Fruit fly (Drosophila melanogaster) whole organism, embryonic: ENCODE data around the gene CG14352.

Experiments used
- Adf1 ChIP-seq: fragments of 200-800 bp; sonication (Bioruptor generic); IDR thresholded peaks from 2 replicates; pipeline ENCODE4 v1.3.6; 2022; ENCODE audit warnings: missing biosample characterization, missing genetic modification characterization
- Asciz ChIP-seq: fragments of 200-800 bp; sonication (Bioruptor generic); optimal IDR thresholded peaks from 2 replicates; lab custom pipeline; 2017; ENCODE audit warnings: missing biosample characterization, mild to moderate bottlenecking, missing genetic modification characterization, missing genetic modification reagents
- CG10979 ChIP-seq: fragments of 200-800 bp; sonication (Bioruptor generic); optimal IDR thresholded peaks from 2 replicates; lab custom pipeline; 2018; ENCODE audit warnings: missing biosample characterization, mild to moderate bottlenecking, missing genetic modification characterization, moderate library complexity
- CG11093 ChIP-seq: fragments of 200-800 bp; sonication (Bioruptor generic); IDR thresholded peaks from 3 replicates; pipeline ENCODE4 v1.3.6; 2022; ENCODE audit warnings: missing biosample characterization, missing genetic modification characterization
- CG12391 ChIP-seq: fragments of 200-800 bp; sonication (Bioruptor generic); optimal IDR thresholded peaks from 3 replicates; lab custom pipeline; 2018; ENCODE audit warnings: missing biosample characterization, mild to moderate bottlenecking, missing genetic modification characterization, moderate library complexity
- CG14014 ChIP-seq: fragments of 200-800 bp; sonication (Bioruptor generic); IDR thresholded peaks from 2 replicates; pipeline ENCODE4 v1.3.6; 2022; ENCODE audit warnings: missing biosample characterization, missing genetic modification characterization
- CG1529 ChIP-seq: fragments of 200-800 bp; sonication (Bioruptor generic); optimal IDR thresholded peaks from 3 replicates; lab custom pipeline; 2018; ENCODE audit warnings: missing biosample characterization, missing genetic modification characterization
- CG1603 ChIP-seq: fragments of 200-800 bp; sonication (Bioruptor generic); optimal IDR thresholded peaks from 2 replicates; lab custom pipeline; 2019; ENCODE audit warnings: missing biosample characterization, mild to moderate bottlenecking, missing genetic modification characterization, moderate library complexity
- CG16815 ChIP-seq: fragments of 200-800 bp; sonication (Bioruptor generic); optimal IDR thresholded peaks from 3 replicates; lab custom pipeline; 2017; ENCODE audit warnings: missing biosample characterization, mild to moderate bottlenecking, missing genetic modification characterization
- CG16863 ChIP-seq: fragments of 200-800 bp; sonication (Bioruptor generic); optimal IDR thresholded peaks from 3 replicates; lab custom pipeline; 2016; ENCODE audit warnings: missing biosample characterization, missing genetic modification characterization
- CG17328 ChIP-seq: fragments of 200-800 bp; sonication (Bioruptor generic); IDR thresholded peaks from 2 replicates; pipeline ENCODE4 v1.3.6; 2022; ENCODE audit warnings: missing biosample characterization, missing genetic modification characterization
- CG17359 ChIP-seq: fragments of 200-800 bp; sonication (Bioruptor generic); optimal IDR thresholded peaks from 3 replicates; lab custom pipeline; 2018; ENCODE audit warnings: missing biosample characterization, mild to moderate bottlenecking, missing genetic modification characterization, moderate library complexity
- CG17829 ChIP-seq: fragments of 200-800 bp; optimal IDR thresholded peaks from 2 replicates; lab custom pipeline; 2019; ENCODE audit warnings: missing biosample characterization, mild to moderate bottlenecking, missing genetic modification characterization, moderate library complexity
- CG18262 ChIP-seq: fragments of 200-800 bp; optimal IDR thresholded peaks from 3 replicates; lab custom pipeline; 2019; ENCODE audit warnings: missing biosample characterization, mild to moderate bottlenecking, missing genetic modification characterization, moderate library complexity
- CG2678 ChIP-seq: fragments of 200-800 bp; sonication (Bioruptor generic); optimal IDR thresholded peaks from 3 replicates; lab custom pipeline; 2019; ENCODE audit warnings: missing biosample characterization, mild to moderate bottlenecking, missing genetic modification characterization, moderate library complexity
- CG2712 ChIP-seq: fragments of 200-800 bp; optimal IDR thresholded peaks from 3 replicates; lab custom pipeline; 2019; ENCODE audit warnings: missing biosample characterization, mild to moderate bottlenecking, missing genetic modification characterization, moderate library complexity
- CG30403 ChIP-seq: fragments of 200-800 bp; sonication (Bioruptor generic); optimal IDR thresholded peaks from 3 replicates; lab custom pipeline; 2016; ENCODE audit warnings: missing biosample characterization, missing genetic modification characterization
- CG31365 ChIP-seq: fragments of 200-800 bp; sonication (Bioruptor generic); optimal IDR thresholded peaks from 2 replicates; lab custom pipeline; 2018; ENCODE audit warnings: missing biosample characterization, mild to moderate bottlenecking, missing genetic modification characterization
- CG3163 ChIP-seq: fragments of 200-800 bp; sonication (Bioruptor generic); optimal IDR thresholded peaks from 3 replicates; lab custom pipeline; 2016; ENCODE audit warnings: missing biosample characterization, missing genetic modification characterization
- CG3407 ChIP-seq: fragments of 200-800 bp; sonication (Bioruptor generic); optimal IDR thresholded peaks from 2 replicates; lab custom pipeline; 2018; ENCODE audit warnings: missing biosample characterization, mild to moderate bottlenecking, missing genetic modification characterization
- CG4820 ChIP-seq: fragments of 200-800 bp; sonication (Bioruptor generic); optimal IDR thresholded peaks from 3 replicates; lab custom pipeline; 2016; ENCODE audit warnings: missing biosample characterization, missing genetic modification characterization
- CG6689 ChIP-seq: fragments of 200-800 bp; sonication (Bioruptor generic); IDR thresholded peaks from 2 replicates; pipeline ENCODE4 v1.3.6; 2022; ENCODE audit warnings: missing biosample characterization, missing genetic modification characterization
- CG7556 ChIP-seq: fragments of 200-800 bp; sonication (Bioruptor generic); optimal IDR thresholded peaks from 2 replicates; lab custom pipeline; 2017; ENCODE audit warnings: missing biosample characterization, mild to moderate bottlenecking, missing genetic modification characterization
- CG8388 ChIP-seq: fragments of 200-800 bp; sonication (Bioruptor generic); optimal IDR thresholded peaks from 2 replicates; lab custom pipeline; 2019; ENCODE audit warnings: missing biosample characterization, mild to moderate bottlenecking, missing genetic modification characterization, moderate library complexity
- CG8924 ChIP-seq: fragments of 200-800 bp; optimal IDR thresholded peaks from 3 replicates; lab custom pipeline; 2019; ENCODE audit warnings: missing biosample characterization, mild to moderate bottlenecking, missing genetic modification characterization, moderate library complexity
- D19A ChIP-seq: fragments of 200-800 bp; optimal IDR thresholded peaks from 3 replicates; lab custom pipeline; 2019; ENCODE audit warnings: missing biosample characterization, mild to moderate bottlenecking, missing genetic modification characterization, moderate library complexity
- Hr51 ChIP-seq, 2 experiments: fragments of 200-800 bp; sonication (Bioruptor generic); optimal IDR thresholded peaks; 2 replicates in 1 of 2; 3 replicates in 1 of 2; lab custom pipeline; 2016 to 2018; ENCODE audit warnings: missing biosample characterization in 2 of 2, missing genetic modification characterization in 2 of 2, mild to moderate bottlenecking in 1 of 2, moderate library complexity in 1 of 2
- Med ChIP-seq: fragments of 200-800 bp; sonication (Bioruptor generic); peaks from one replicate; lab custom pipeline; 2016; ENCODE audit warnings: missing biosample characterization, missing genetic modification characterization, mild to moderate bottlenecking, inconsistent platforms, moderate library complexity
- Oli ChIP-seq: fragments of 200-800 bp; sonication (Bioruptor generic); optimal IDR thresholded peaks from 2 replicates; lab custom pipeline; 2018; ENCODE audit warnings: missing biosample characterization, mild to moderate bottlenecking, missing genetic modification characterization, moderate library complexity
- Sox100B ChIP-seq: fragments of 200-800 bp; sonication (Bioruptor generic); optimal IDR thresholded peaks from 3 replicates; lab custom pipeline; 2018; ENCODE audit warnings: missing biosample characterization, mild to moderate bottlenecking, missing genetic modification characterization
- Sox102F ChIP-seq: fragments of 200-800 bp; sonication (Bioruptor generic); optimal IDR thresholded peaks from 2 replicates; lab custom pipeline; 2018; ENCODE audit warnings: missing biosample characterization, mild to moderate bottlenecking, missing genetic modification characterization, moderate library complexity
- Sry-β ChIP-seq: fragments of 200-800 bp; sonication (Bioruptor generic); optimal IDR thresholded peaks from 2 replicates; lab custom pipeline; 2018; ENCODE audit warnings: missing biosample characterization, mild to moderate bottlenecking, missing genetic modification characterization, moderate library complexity
- ap ChIP-seq: fragments of 200-800 bp; sonication (Bioruptor generic); IDR thresholded peaks from 2 replicates; pipeline ENCODE4 v1.3.6; 2022; ENCODE audit warnings: missing biosample characterization, missing genetic modification characterization
- bsh ChIP-seq, 2 experiments: fragments of 200-800 bp; sonication (Bioruptor generic); optimal IDR thresholded peaks; 2 replicates each; lab custom pipeline; 2017 to 2018; ENCODE audit warnings: mild to moderate bottlenecking in 2 of 2, missing biosample characterization in 2 of 2, missing genetic modification characterization in 2 of 2, moderate library complexity in 1 of 2
- dpn ChIP-seq, 2 experiments: fragments of 200-800 bp; sonication (Bioruptor generic); optimal IDR thresholded peaks; 3 replicates each; lab custom pipeline; 2016; ENCODE audit warnings: missing biosample characterization in 2 of 2, missing genetic modification characterization in 2 of 2
- eve ChIP-seq, 2 experiments: fragments of >200 bp; optimal IDR thresholded peaks; 2 replicates each; lab custom pipeline; 2017; ENCODE audit warnings: missing biosample characterization in 2 of 2, missing genetic modification characterization in 2 of 2
- gem ChIP-seq: fragments of 200-800 bp; sonication (Bioruptor generic); optimal IDR thresholded peaks from 2 replicates; lab custom pipeline; 2019; ENCODE audit warnings: missing biosample characterization, mild to moderate bottlenecking, missing genetic modification characterization, moderate library complexity
- klu ChIP-seq: fragments of 200-800 bp; sonication (Bioruptor generic); IDR thresholded peaks from 2 replicates; pipeline ENCODE4 v1.3.6; 2022; ENCODE audit warnings: missing biosample characterization, missing genetic modification characterization
- nerfin-1 ChIP-seq: fragments of 200-800 bp; sonication (Bioruptor generic); optimal IDR thresholded peaks from 3 replicates; lab custom pipeline; 2019; ENCODE audit warnings: missing biosample characterization, mild to moderate bottlenecking, missing genetic modification characterization, moderate library complexity
- nmo ChIP-seq: fragments of 200-800 bp; sonication (Bioruptor generic); optimal IDR thresholded peaks from 2 replicates; lab custom pipeline; 2018; ENCODE audit warnings: missing biosample characterization, mild to moderate bottlenecking, missing genetic modification characterization, moderate library complexity
- oc ChIP-seq: fragments of 200-800 bp; sonication (Bioruptor generic); optimal IDR thresholded peaks from 2 replicates; lab custom pipeline; 2018; ENCODE audit warnings: missing biosample characterization, mild to moderate bottlenecking, missing genetic modification characterization, moderate library complexity
- odd ChIP-seq: fragments of 200-800 bp; sonication (Bioruptor generic); optimal IDR thresholded peaks from 2 replicates; lab custom pipeline; 2017; ENCODE audit warnings: missing biosample characterization, mild to moderate bottlenecking, missing genetic modification characterization
- phol ChIP-seq: fragments of 200-800 bp; sonication (Bioruptor generic); optimal IDR thresholded peaks from 3 replicates; lab custom pipeline; 2018; ENCODE audit warnings: missing biosample characterization, mild to moderate bottlenecking, missing genetic modification characterization, moderate library complexity
- sens ChIP-seq: fragments of 200-800 bp; sonication (Bioruptor generic); peaks from one replicate; lab custom pipeline; 2016; ENCODE audit warnings: missing biosample characterization, missing genetic modification characterization
- seq ChIP-seq: fragments of 200-800 bp; sonication (Bioruptor generic); IDR thresholded peaks from 2 replicates; pipeline ENCODE4 v1.3.6; 2022; ENCODE audit warnings: missing biosample characterization, missing genetic modification characterization
- tio ChIP-seq: fragments of 200-800 bp; sonication (Bioruptor generic); optimal IDR thresholded peaks from 2 replicates; lab custom pipeline; 2017; ENCODE audit warnings: missing biosample characterization, missing genetic modification characterization, inconsistent platforms
- trem ChIP-seq: fragments of 200-800 bp; optimal IDR thresholded peaks from 3 replicates; lab custom pipeline; 2019; ENCODE audit warnings: missing biosample characterization, mild to moderate bottlenecking, missing genetic modification characterization, moderate library complexity
- ttk ChIP-seq: fragments of 200-800 bp; sonication (Bioruptor generic); IDR thresholded peaks from 2 replicates; pipeline ENCODE4 v2.1.2; 2022; ENCODE audit warnings: missing biosample characterization, missing genetic modification characterization
- unpg ChIP-seq: fragments of 200-800 bp; sonication (Bioruptor generic); optimal IDR thresholded peaks from 3 replicates; lab custom pipeline; 2018; ENCODE audit warnings: missing biosample characterization, mild to moderate bottlenecking, missing genetic modification characterization, moderate library complexity
- wor ChIP-seq: fragments of 200-800 bp; sonication (Bioruptor generic); IDR thresholded peaks from 2 replicates; pipeline ENCODE4 v1.3.6; 2022; ENCODE audit warnings: missing biosample characterization, missing genetic modification characterization

The CG14352 gene

dm6 chr2L:1646499-1646898 lies 35.3 kb downstream of the CG14352 start (continued):
- 0 out of 3 replicates have a peak, but pooled peaks have one; percentile 13 for TF ChIP-seq CG11093
- TF ChIP-seq Asciz (GFP tag; lab: Kevin White, UChicago), result peak; percentile 49
- peak; percentile 41 for TF ChIP-seq CG12391 (tag; lab: Kevin White, UChicago)
- peak; percentile 91 for TF ChIP-seq sens (GFP tag; lab: Kevin White, UChicago)
- peak; percentile 45 for TF ChIP-seq Oli
- peak; percentile 47 for TF ChIP-seq CG2712 (tag; lab: Kevin White, UChicago)
- TF ChIP-seq CG16863, result peak; percentile 1
- peak; percentile 64 for TF ChIP-seq CG1529 (GFP tag; lab: Kevin White, UChicago)
- peak in 1 of 2 experiments; percentile 31 for TF ChIP-seq Hr51 (GFP tag; optimal IDR thresholded peaks at IDR 0.05; lab: Kevin White, UChicago)
- no peak for TF ChIP-seq Adf1
- TF ChIP-seq CG8924 (tag; lab: Kevin White, UChicago), result peak; percentile 58
- TF ChIP-seq phol, result peak; percentile 57
- peak; percentile 23 for TF ChIP-seq unpg (GFP tag; lab: Kevin White, UChicago)
- TF ChIP-seq ap (GFP tag; lab: Robert Waterston, UW), result 0 out of 2 replicates have a peak, but pooled peaks have one; percentile 23
- TF ChIP-seq oc, result peak; percentile 13
- peak; percentile 34 for TF ChIP-seq CG30403
- peak; percentile 41 for TF ChIP-seq CG17829 (tag; lab: Kevin White, UChicago)
- no peak for TF ChIP-seq CG3163 (GFP tag; lab: Kevin White, UChicago)
- no peak for TF ChIP-seq tio (GFP tag; lab: Kevin White, UChicago)
- TF ChIP-seq CG6689 (GFP tag; lab: Robert Waterston, UW), result peak; percentile 57
- TF ChIP-seq gem (tag; lab: Kevin White, UChicago), result peak; percentile 58
- no peak for TF ChIP-seq CG14014 (GFP tag; lab: Robert Waterston, UW)
- TF ChIP-seq CG17359, result peak; percentile 49
- TF ChIP-seq Sry-β (GFP tag; lab: Kevin White, UChicago), result no peak
- peak; percentile 69 for TF ChIP-seq CG1603 (tag; lab: Kevin White, UChicago)
- peak; percentile 23 for TF ChIP-seq trem
- TF ChIP-seq CG2678, result peak; percentile 56
- peak; percentile 39 for TF ChIP-seq Sox100B (GFP tag; lab: Kevin White, UChicago)
- TF ChIP-seq CG7556 (GFP tag; lab: Kevin White, UChicago), result peak; percentile 25
- peak; percentile 42 for TF ChIP-seq CG8388
- peak; percentile 51 for TF ChIP-seq Med (GFP tag; lab: Kevin White, UChicago)
- TF ChIP-seq CG3407 (GFP tag; lab: Kevin White, UChicago), result peak; percentile 30
- TF ChIP-seq CG17328 (GFP tag; lab: Robert Waterston, UW), result peak; percentile 9; the same call in 1 of the 2 replicates
- TF ChIP-seq seq (GFP tag; lab: Robert Waterston, UW), result 0 out of 2 replicates have a peak, but pooled peaks have one; percentile 29
- TF ChIP-seq odd (GFP tag; lab: Kevin White, UChicago), result peak; percentile 2
- TF ChIP-seq nmo, result peak; percentile 55
- peak in 1 of 2 experiments; percentile 40 for TF ChIP-seq bsh (GFP tag; optimal IDR thresholded peaks at IDR 0.05; lab: Kevin White, UChicago)
- peak in 1 of 2 experiments; percentile 6 for TF ChIP-seq dpn (GFP tag; optimal IDR thresholded peaks at IDR 0.05; lab: Kevin White, UChicago)
- peak; percentile 63 for TF ChIP-seq CG10979
- no peak for TF ChIP-seq ttk (GFP tag; lab: Robert Waterston, UW)
- peak; percentile 68 for TF ChIP-seq Sox102F
- TF ChIP-seq wor, result 0 out of 2 replicates have a peak, but pooled peaks have one; percentile 36
- peak; percentile 17 for TF ChIP-seq CG31365 (tag; lab: Kevin White, UChicago)
- TF ChIP-seq D19A (tag; lab: Kevin White, UChicago), result peak; percentile 23
- TF ChIP-seq CG18262 (tag; lab: Kevin White, UChicago), result peak; percentile 47
- peak in 1 of 2 experiments; percentile 35 for TF ChIP-seq eve (GFP tag; optimal IDR thresholded peaks at IDR 0.05; lab: Kevin White, UChicago)
- peak; percentile 16 for TF ChIP-seq CG4820 (GFP tag; lab: Kevin White, UChicago)
- no peak for TF ChIP-seq klu
- no peak for TF ChIP-seq CG16815
- peak; percentile 23 for TF ChIP-seq nerfin-1 (tag; lab: Kevin White, UChicago)
